Worm (Caenorhabditis elegans) whole organism, L4 larva: Measurements from ENCODE around the gene F38H4.6.

Source experiments
- D1046.2 ChIP-seq: fragments of 200-800 bp; sonication (Bioruptor generic); IDR thresholded peaks from 2 replicates; pipeline ENCODE4 v1.3.6; 2022; ENCODE audit warnings: missing genetic modification characterization, missing compliant biosample characterization
- F37D6.2 ChIP-seq: sonication (generic microtip); optimal IDR thresholded peaks from 2 replicates; lab custom pipeline; 2016; ENCODE audit warnings: mild to moderate bottlenecking, missing genetic modification characterization, missing compliant biosample characterization
- F44E2.7 ChIP-seq: fragments of 200-800 bp; sonication (Bioruptor generic); IDR thresholded peaks from 2 replicates; pipeline ENCODE4 v2.1.2; 2022; ENCODE audit warnings: missing genetic modification characterization, missing compliant biosample characterization
- R02D3.7 ChIP-seq: fragments of 150-350 bp; sonication (generic microtip); optimal IDR thresholded peaks from 3 replicates; lab custom pipeline; 2014; ENCODE audit warnings: missing biosample characterization, missing genetic modification characterization
- T26A8.4 ChIP-seq: fragments of 200-800 bp; sonication (Bioruptor generic); IDR thresholded peaks from 2 replicates; pipeline ENCODE4 v1.3.6; 2022; ENCODE audit warnings: missing genetic modification characterization, missing compliant biosample characterization
- Y48G9A.11 ChIP-seq: fragments of 200-800 bp; sonication (Bioruptor generic); IDR thresholded peaks from 2 replicates; pipeline ENCODE4 v1.3.6; 2022; ENCODE audit warnings: missing genetic modification reagents, missing genetic modification characterization, missing compliant biosample characterization
- ZK546.5 ChIP-seq, 2 experiments: sonication (generic microtip); optimal IDR thresholded peaks; 2 replicates each; lab custom pipeline; 2017; ENCODE audit warnings: missing biosample characterization in 2 of 2, missing genetic modification characterization in 2 of 2
- ceh-20 ChIP-seq: fragments of 200-800 bp; sonication (Bioruptor generic); IDR thresholded peaks from 2 replicates; pipeline ENCODE4 v1.3.6; 2022; ENCODE audit warnings: missing genetic modification reagents, missing genetic modification characterization, missing compliant biosample characterization
- ceh-28 ChIP-seq: fragments of 150-350 bp; optimal IDR thresholded peaks from 2 replicates; lab custom pipeline; 2014; ENCODE audit warnings: missing biosample characterization, missing genetic modification reagents, missing genetic modification characterization
- ctbp-1 ChIP-seq: fragments of 200-800 bp; sonication (Bioruptor generic); IDR thresholded peaks from 2 replicates; pipeline ENCODE4 v1.3.6; 2022; ENCODE audit warnings: missing genetic modification reagents, missing genetic modification characterization, missing compliant biosample characterization
- dmd-6 ChIP-seq: fragments of 200-800 bp; sonication (Bioruptor generic); IDR thresholded peaks from 2 replicates; pipeline ENCODE4 v1.3.6; 2022; ENCODE audit warnings: missing genetic modification reagents, missing genetic modification characterization, missing compliant biosample characterization
- dmd-8 ChIP-seq: fragments of 200-800 bp; sonication (Bioruptor generic); IDR thresholded peaks from 2 replicates; pipeline ENCODE4 v1.3.6; 2022; ENCODE audit warnings: missing genetic modification characterization, missing compliant biosample characterization
- dpl-1 ChIP-seq: fragments of 150-350 bp; optimal IDR thresholded peaks from 2 replicates; lab custom pipeline; 2014; ENCODE audit warnings: missing biosample characterization, missing genetic modification reagents, missing genetic modification characterization
- egl-43 ChIP-seq: fragments of 200-800 bp; sonication (Bioruptor generic); IDR thresholded peaks from 2 replicates; pipeline ENCODE4 v1.3.6; 2022; ENCODE audit warnings: missing genetic modification reagents, missing genetic modification characterization, missing compliant biosample characterization
- fkh-10 ChIP-seq: fragments of 150-350 bp; optimal IDR thresholded peaks from 2 replicates; lab custom pipeline; 2014; ENCODE audit warnings: missing biosample characterization, missing genetic modification reagents, missing genetic modification characterization
- fos-1 ChIP-seq: fragments of 150-350 bp; optimal IDR thresholded peaks from 2 replicates; lab custom pipeline; 2014; ENCODE audit warnings: missing biosample characterization, missing genetic modification characterization
- hlh-30 ChIP-seq: sonication (generic microtip); optimal IDR thresholded peaks from 2 replicates; lab custom pipeline; 2017; ENCODE audit warnings: antibody characterized with exemption, mild to moderate bottlenecking, missing genetic modification characterization, missing compliant biosample characterization; ENCODE audit not compliant: insufficient read depth
- hmg-1.1 ChIP-seq: fragments of 200-800 bp; sonication (Bioruptor generic); IDR thresholded peaks from 2 replicates; pipeline ENCODE4 v1.3.6; 2022; ENCODE audit warnings: missing genetic modification reagents, missing genetic modification characterization, missing compliant biosample characterization
- lin-1 ChIP-seq: fragments of 200-800 bp; sonication (Bioruptor generic); IDR thresholded peaks from 2 replicates; pipeline ENCODE4 v1.3.6; 2022; ENCODE audit warnings: missing genetic modification reagents, missing genetic modification characterization, missing compliant biosample characterization
- lin-13 ChIP-seq: fragments of 150-350 bp; optimal IDR thresholded peaks from 2 replicates; lab custom pipeline; 2014; ENCODE audit warnings: missing biosample characterization, missing genetic modification reagents, missing genetic modification characterization
- lin-29 ChIP-seq: fragments of 200-800 bp; sonication (Bioruptor generic); IDR thresholded peaks from 2 replicates; pipeline ENCODE4 v1.3.6; 2022; ENCODE audit warnings: missing genetic modification reagents, missing genetic modification characterization, missing compliant biosample characterization
- lin-38 ChIP-seq: fragments of 200-800 bp; sonication (Bioruptor generic); IDR thresholded peaks from 2 replicates; pipeline ENCODE4 v1.3.6; 2022; ENCODE audit warnings: missing genetic modification reagents, missing genetic modification characterization, missing compliant biosample characterization
- lir-3 ChIP-seq: sonication (generic microtip); optimal IDR thresholded peaks from 2 replicates; lab custom pipeline; 2016; ENCODE audit warnings: mild to moderate bottlenecking, missing genetic modification characterization, missing compliant biosample characterization
- lsy-2 ChIP-seq, 2 experiments: fragments of 150-350 bp in 1 of 2; sonication (generic microtip) in 1 of 2; optimal IDR thresholded peaks; 2 replicates each; lab custom pipeline; 2014 to 2017; ENCODE audit warnings: missing biosample characterization in 2 of 2, missing genetic modification characterization in 2 of 2
- mdl-1 ChIP-seq, 2 experiments: fragments of 150-350 bp in 1 of 2; sonication (generic microtip) in 1 of 2; optimal IDR thresholded peaks; 2 replicates each; lab custom pipeline; 2014 to 2017; ENCODE audit warnings: missing biosample characterization in 2 of 2, missing genetic modification characterization in 2 of 2
- mdt-29 ChIP-seq: fragments of 200-800 bp; sonication (Bioruptor generic); IDR thresholded peaks from 2 replicates; pipeline ENCODE4 v1.3.6; 2022; ENCODE audit warnings: missing genetic modification reagents, missing genetic modification characterization, missing compliant biosample characterization
- mes-2 ChIP-seq: sonication (generic microtip); optimal IDR thresholded peaks from 2 replicates; lab custom pipeline; 2016; ENCODE audit warnings: missing genotype, mild to moderate bottlenecking, missing genetic modification characterization, missing compliant biosample characterization; ENCODE audit not compliant: poor library complexity, severe bottlenecking
- mxl-3 ChIP-seq: fragments of 200-800 bp; sonication (Bioruptor generic); optimal IDR thresholded peaks from 2 replicates; lab custom pipeline; 2018; ENCODE audit warnings: mild to moderate bottlenecking, missing genetic modification characterization, missing compliant biosample characterization
- nhr-11 ChIP-seq: fragments of 150-350 bp; optimal IDR thresholded peaks from 2 replicates; lab custom pipeline; 2014; ENCODE audit warnings: missing biosample characterization, missing genetic modification characterization
- nhr-237 ChIP-seq: sonication (generic microtip); optimal IDR thresholded peaks from 2 replicates; lab custom pipeline; 2017; ENCODE audit warnings: missing biosample characterization, missing genetic modification characterization
- nhr-6 ChIP-seq: fragments of 150-350 bp; optimal IDR thresholded peaks from 2 replicates; lab custom pipeline; 2014; ENCODE audit warnings: missing biosample characterization, missing genetic modification characterization
- pha-4 ChIP-seq, 2 experiments: fragments of 150-350 bp in 1 of 2; fragments of 200-800 bp in 1 of 2; sonication (Bioruptor generic) in 1 of 2; IDR thresholded peaks in 1 of 2; optimal IDR thresholded peaks in 1 of 2; 2 replicates each; pipeline versions ENCODE4 v1.3.6 to Lab custom; 2014 to 2022; ENCODE audit warnings: missing genetic modification characterization in 2 of 2, missing genetic modification reagents in 2 of 2, missing biosample characterization in 1 of 2, missing compliant biosample characterization in 1 of 2
- set-16 ChIP-seq: fragments of 200-800 bp; sonication (Bioruptor generic); IDR thresholded peaks from 2 replicates; pipeline ENCODE4 v1.3.6; 2022; ENCODE audit warnings: missing genetic modification reagents, missing genetic modification characterization, missing compliant biosample characterization
- skn-1 ChIP-seq: fragments of 150-350 bp; optimal IDR thresholded peaks from 2 replicates; lab custom pipeline; 2014; ENCODE audit warnings: missing biosample characterization, missing genetic modification characterization
- snpc-4 ChIP-seq: fragments of 150-350 bp; optimal IDR thresholded peaks from 2 replicates; lab custom pipeline; 2014; ENCODE audit warnings: missing biosample characterization, missing genetic modification characterization
- tag-97 ChIP-seq: fragments of 200-800 bp; sonication (Bioruptor generic); IDR thresholded peaks from 2 replicates; pipeline ENCODE4 v1.3.6; 2022; ENCODE audit warnings: missing genetic modification characterization, missing compliant biosample characterization
- unc-130 ChIP-seq: sonication (generic microtip); optimal IDR thresholded peaks from 2 replicates; lab custom pipeline; 2016; ENCODE audit warnings: missing genetic modification reagents, missing genetic modification characterization, missing compliant biosample characterization
- unc-62 ChIP-seq, 3 experiments: fragments of 150-350 bp in 1 of 3; sonication (generic microtip); optimal IDR thresholded peaks in 2 of 3; peaks in 1 of 3; 1 replicate in 1 of 3; 2 replicates in 2 of 3; lab custom pipeline; 2014 to 2017; ENCODE audit warnings: missing biosample characterization in 3 of 3, missing genetic modification characterization in 3 of 3, missing genetic modification reagents in 3 of 3, missing genotype in 1 of 3
- zag-1 ChIP-seq: fragments of 150-350 bp; optimal IDR thresholded peaks from 2 replicates; lab custom pipeline; 2014; ENCODE audit warnings: missing biosample characterization, missing genetic modification characterization
- zip-11 ChIP-seq: fragments of 200-800 bp; sonication (Bioruptor generic); IDR thresholded peaks from 2 replicates; pipeline ENCODE4 v1.3.6; 2022; ENCODE audit warnings: missing genetic modification characterization, missing compliant biosample characterization
- ztf-11 ChIP-seq: fragments of 150-350 bp; optimal IDR thresholded peaks from 2 replicates; lab custom pipeline; 2014; ENCODE audit warnings: missing biosample characterization, missing genetic modification characterization

The F38H4.6 gene

ce11 chrIV:11878249-11878648, 30.6 kb upstream of the F38H4.6 start, which contains the start of gene cutl-27:
Gene cutl-27, plus strand, starts transcription at chrIV:11878549.
- no peak for TF ChIP-seq T26A8.4 (GFP tag; lab: Robert Waterston, UW)
- TF ChIP-seq unc-62 (GFP tag; optimal IDR thresholded peaks at IDR 0.05 in 1 of 2; lab: Kevin White, UChicago) = peak in 1 of 2 experiments; percentile 88
- no peak for TF ChIP-seq unc-62 (tag; optimal IDR thresholded peaks at IDR 0.05; lab: Kevin White, UChicago)

DNA sequence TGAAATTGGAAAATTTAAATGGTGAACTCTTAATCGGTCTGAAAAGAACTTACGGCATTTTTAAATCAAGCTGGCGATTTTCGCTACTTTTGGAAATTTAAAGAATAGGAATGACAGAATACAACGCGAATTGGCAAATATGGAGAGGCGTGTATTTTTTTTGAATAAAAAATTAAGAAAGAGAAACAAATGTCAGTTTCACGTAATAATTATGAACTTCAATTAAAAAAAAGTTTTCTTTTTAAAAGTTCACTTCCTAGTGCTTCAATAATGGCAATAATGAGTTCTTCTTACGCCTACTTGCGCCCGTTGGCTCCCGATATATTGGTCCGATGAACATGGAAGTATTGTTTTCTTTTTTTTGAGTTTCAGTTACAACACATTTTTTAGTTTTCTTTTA, 30.0 kb upstream of the F38H4.6 start, which contains the start of gene pph-2:
Gene pph-2 (minus strand): TSS at position 101 of the 400 bp plus-strand sequence.
- TF ChIP-seq F44E2.7 (GFP tag; lab: Robert Waterston, UW) (no peak), mdl-1 (tag; optimal IDR thresholded peaks at IDR 0.05; lab: Kevin White, UChicago) (no peak), dmd-8 (GFP tag; lab: Robert Waterston, UW) (no peak), lin-29 (GFP tag; lab: Robert Waterston, UW) (no peak), mdt-29 (GFP tag; lab: Robert Waterston, UW) (no peak), dmd-6 (GFP tag; lab: Robert Waterston, UW) (no peak), fos-1 (tag; lab: Kevin White, UChicago) (no peak), hlh-30 (tag; lab: Kevin White, UChicago) (no peak), D1046.2 (GFP tag; lab: Robert Waterston, UW) (no peak), ceh-20 (no peak), zag-1 (tag; lab: Kevin White, UChicago) (no peak), ZK546.5 (tag; optimal IDR thresholded peaks at IDR 0.05; lab: Kevin White, UChicago) (no peak), pha-4 (GFP tag; IDR thresholded peaks at IDR 0.05; lab: Robert Waterston, UW) (no peak), pha-4 (tag; optimal IDR thresholded peaks at IDR 0.05; lab: Kevin White, UChicago) (no peak), zip-11 (GFP tag; lab: Robert Waterston, UW) (no peak), nhr-6 (no peak), set-16 (GFP tag; lab: Robert Waterston, UW) (no peak), Y48G9A.11 (GFP tag; lab: Robert Waterston, UW) (no peak), lin-13 (GFP tag; lab: Kevin White, UChicago) (no peak), dpl-1 (GFP tag; lab: Kevin White, UChicago) (no peak), lir-3 (tag; lab: Kevin White, UChicago) (no peak)
- TF ChIP-seq, all 104 proteins: peak for 0

DNA sequence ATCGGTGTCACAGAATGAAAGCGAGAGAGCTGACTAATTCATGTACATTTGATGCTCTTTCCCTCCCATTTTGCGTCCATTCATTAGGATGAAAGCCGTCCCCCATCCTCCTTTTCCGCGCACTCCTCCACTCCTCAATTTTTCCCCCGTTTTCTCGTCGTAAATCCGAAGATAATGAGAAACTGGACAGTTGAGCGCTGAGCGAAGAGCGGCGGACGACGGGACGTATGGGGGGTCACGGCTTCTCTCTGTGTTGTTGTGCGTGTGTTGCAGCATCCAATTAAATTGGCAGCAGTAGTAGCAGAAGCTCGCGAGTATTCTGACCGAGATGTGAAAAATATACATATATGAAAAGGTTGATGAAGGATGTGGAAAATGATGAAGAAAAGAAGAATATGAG, 24.2 kb upstream of the F38H4.6 start:
- no peak for TF ChIP-seq snpc-4 (tag; lab: Kevin White, UChicago)
- TF ChIP-seq F44E2.7 (GFP tag; lab: Robert Waterston, UW) = no peak
- TF ChIP-seq unc-62 (GFP tag; optimal IDR thresholded peaks at IDR 0.05 in 1 of 2; lab: Kevin White, UChicago) = peak in 1 of 2 experiments; percentile 39
- no peak for TF ChIP-seq unc-62 (tag; optimal IDR thresholded peaks at IDR 0.05; lab: Kevin White, UChicago)
- no peak for TF ChIP-seq ztf-11 (tag; lab: Kevin White, UChicago)

DNA sequence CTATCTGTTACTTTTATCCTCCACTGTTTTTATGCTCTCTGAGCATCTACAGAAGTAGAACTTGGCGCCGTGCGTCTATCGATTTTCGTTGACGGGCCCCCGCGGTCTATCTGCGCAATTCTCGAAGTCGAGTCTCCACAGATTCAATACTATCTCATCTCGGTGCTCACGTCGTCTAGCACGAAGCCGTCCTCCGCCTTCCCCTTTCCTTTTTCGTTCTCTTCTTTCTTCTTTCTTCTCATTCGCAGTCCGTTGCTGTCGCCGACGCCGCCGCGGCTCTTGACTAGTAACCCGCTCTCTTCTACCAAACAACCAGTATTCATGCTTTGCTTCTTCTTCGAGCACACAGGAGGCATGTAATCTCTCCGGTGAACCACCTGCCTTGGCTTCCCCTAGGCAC, 23.4 kb upstream of the F38H4.6 start:
- no peak for TF ChIP-seq nhr-237 (tag; lab: Kevin White, UChicago)
- TF ChIP-seq nhr-6 = no peak
- TF ChIP-seq ZK546.5 (tag; optimal IDR thresholded peaks at IDR 0.05; lab: Kevin White, UChicago) = no peak
- TF ChIP-seq mes-2 = peak; percentile 18
- TF ChIP-seq Y48G9A.11 (GFP tag; lab: Robert Waterston, UW) = no peak
- TF ChIP-seq zag-1 (tag; lab: Kevin White, UChicago) = no peak
- no peak for TF ChIP-seq egl-43
- TF ChIP-seq fkh-10 (GFP tag; lab: Kevin White, UChicago) = no peak
- TF ChIP-seq lin-38 (GFP tag; lab: Robert Waterston, UW) = no peak
- TF ChIP-seq lin-1 = no peak
- peak in 1 of 2 experiments; percentile 14 for TF ChIP-seq mdl-1 (tag; optimal IDR thresholded peaks at IDR 0.05; lab: Kevin White, UChicago)
- no peak for TF ChIP-seq dpl-1 (GFP tag; lab: Kevin White, UChicago)
- TF ChIP-seq hmg-1.1 (GFP tag; lab: Robert Waterston, UW) = peak; percentile 53
- TF ChIP-seq tag-97 (GFP tag; lab: Robert Waterston, UW) = no peak
- peak; percentile 33 for TF ChIP-seq nhr-11 (tag; lab: Kevin White, UChicago)
- TF ChIP-seq lir-3 (tag; lab: Kevin White, UChicago) = no peak
- no peak for TF ChIP-seq zip-11 (GFP tag; lab: Robert Waterston, UW)
- TF ChIP-seq hlh-30 (tag; lab: Kevin White, UChicago) = peak; percentile 15
- no peak for TF ChIP-seq ztf-11 (tag; lab: Kevin White, UChicago)
- TF ChIP-seq lsy-2 (tag; optimal IDR thresholded peaks at IDR 0.05; lab: Kevin White, UChicago) = peak in 1 of 2 experiments; percentile 30
- no peak for TF ChIP-seq unc-130 (GFP tag; lab: Kevin White, UChicago)
- 0 out of 2 replicates have a peak, but pooled peaks have one; percentile 26 for TF ChIP-seq ceh-20
- TF ChIP-seq skn-1 (tag; lab: Kevin White, UChicago) = no peak
- no peak for TF ChIP-seq dmd-8 (GFP tag; lab: Robert Waterston, UW)
- no peak for TF ChIP-seq mxl-3 (GFP tag; lab: Kevin White, UChicago)
- TF ChIP-seq ceh-28 (tag; lab: Kevin White, UChicago) = peak; percentile 9
- peak; percentile 5 for TF ChIP-seq F37D6.2
- no peak for TF ChIP-seq pha-4 (GFP tag; IDR thresholded peaks at IDR 0.05; lab: Robert Waterston, UW)
- no peak for TF ChIP-seq pha-4 (tag; optimal IDR thresholded peaks at IDR 0.05; lab: Kevin White, UChicago)
- TF ChIP-seq ctbp-1 (GFP tag; lab: Robert Waterston, UW) = no peak
- no peak for TF ChIP-seq R02D3.7 (tag; lab: Kevin White, UChicago)
